Worm (Caenorhabditis elegans): Measurements from ENCODE around the gene srg-39.

Gene srg-39

ce11 chrV:11157947-11158346 is 5.7 kb upstream of the srg-39 start, which contains the start of gene srg-42:
Gene srg-42 (minus strand): TSS chrV:11158047.
- TF ChIP-seq unc-62 (GFP tag; optimal IDR thresholded peaks at IDR 0.05) = no peak

DNA sequence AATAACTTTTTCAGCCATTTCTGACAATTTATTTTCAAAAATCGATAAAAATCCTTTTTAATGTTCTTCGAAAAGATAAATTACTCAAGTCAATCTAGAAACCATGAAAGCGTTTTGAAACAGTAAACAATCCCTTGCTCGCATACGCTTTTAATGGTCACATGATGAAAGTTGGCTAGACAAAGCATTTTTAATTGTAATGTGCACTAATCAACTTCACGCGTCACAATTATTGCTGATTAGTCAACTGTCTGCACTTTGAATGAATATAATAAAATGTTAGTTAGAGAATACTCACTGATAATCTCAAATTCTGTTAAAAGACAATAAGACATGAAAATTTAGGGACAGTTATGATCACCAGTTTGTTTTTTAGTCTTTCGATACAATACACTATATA is 4.4 kb upstream of the srg-39 start:
- no peak for TF ChIP-seq unc-62 (GFP tag; optimal IDR thresholded peaks at IDR 0.05)

- TF ChIP-seq unc-62 (GFP tag; optimal IDR thresholded peaks at IDR 0.05) = no peak
Observed at ce11 chrV:11155553-11155952, 3.3 kb upstream of the srg-39 start, which contains the start of gene srg-38. Gene srg-38 (minus strand): TSS chrV:11155653.

- no peak for TF ChIP-seq unc-62 (GFP tag; optimal IDR thresholded peaks at IDR 0.05)
Observed at ce11 chrV:11149405-11149804, 2.8 kb downstream of the srg-39 start, which contains the start of gene T19C4.1. Gene T19C4.1 (plus strand): TSS chrV:11149705.

- TF ChIP-seq unc-62 (GFP tag; optimal IDR thresholded peaks at IDR 0.05) = no peak
Observed at ce11 chrV:11148971-11149370, 3.3 kb downstream of the srg-39 start.

ce11 chrV:11147780-11148144 is 4.5 kb downstream of the srg-39 start:
- no peak for TF ChIP-seq unc-62 (GFP tag; optimal IDR thresholded peaks at IDR 0.05)

- no peak for TF ChIP-seq unc-62 (GFP tag; optimal IDR thresholded peaks at IDR 0.05)
Observed at ce11 chrV:11146958-11147779, 5.1 kb downstream of the srg-39 start, which contains the start of the genes T19C4.24 and nlp-33. Gene T19C4.24 (minus strand): TSS chrV:11147008. Gene nlp-33 (plus strand): TSS chrV:11147346.

DNA sequence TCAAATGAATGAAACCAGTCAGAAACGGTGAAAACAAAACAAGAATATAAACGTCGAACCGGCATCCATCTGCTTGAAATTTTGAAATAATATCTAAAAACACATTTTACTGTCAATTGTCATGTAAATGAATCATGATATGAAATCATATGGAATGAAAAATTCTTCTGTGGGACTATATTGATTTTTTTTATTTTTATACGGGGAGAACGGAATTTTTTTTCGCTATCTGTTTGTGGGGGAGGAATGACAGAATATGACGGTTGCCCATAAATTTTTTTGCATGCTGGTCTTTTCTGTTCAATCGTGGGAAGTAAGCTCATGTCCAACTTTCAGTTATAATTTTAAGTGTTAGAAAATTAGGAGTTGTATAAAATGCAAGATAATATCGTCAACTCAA is 7.5 kb downstream of the srg-39 start, which contains the start of gene C06H2.7:
TSS of gene C06H2.7 (minus strand) at position 101 of the 400 bp plus-strand sequence.
- TF ChIP-seq unc-62 (GFP tag; optimal IDR thresholded peaks at IDR 0.05) = no peak

DNA sequence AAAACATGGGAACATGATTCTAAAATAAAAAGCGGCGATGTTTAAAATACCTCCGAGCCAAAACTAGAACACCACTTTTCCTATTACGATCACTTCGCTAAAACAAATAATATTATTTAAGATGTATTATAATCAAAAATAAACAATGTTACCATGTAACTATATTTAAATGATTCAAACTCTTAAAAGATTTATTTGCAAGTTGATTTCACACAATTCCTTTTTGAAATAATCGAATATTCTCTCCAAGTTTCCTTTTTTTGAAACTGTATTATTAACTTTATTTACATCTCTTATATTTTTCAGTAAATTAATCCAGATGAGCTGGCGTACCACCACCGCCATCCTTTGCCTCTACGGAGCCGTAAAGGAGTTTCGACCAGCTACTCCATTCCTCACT is 11.1 kb downstream of the srg-39 start, which contains the start of gene folt-1:
TSS of gene folt-1 (plus strand) at position 301 of the 400 bp plus-strand sequence.
- TF ChIP-seq unc-62 (GFP tag; optimal IDR thresholded peaks at IDR 0.05) = no peak

DNA sequence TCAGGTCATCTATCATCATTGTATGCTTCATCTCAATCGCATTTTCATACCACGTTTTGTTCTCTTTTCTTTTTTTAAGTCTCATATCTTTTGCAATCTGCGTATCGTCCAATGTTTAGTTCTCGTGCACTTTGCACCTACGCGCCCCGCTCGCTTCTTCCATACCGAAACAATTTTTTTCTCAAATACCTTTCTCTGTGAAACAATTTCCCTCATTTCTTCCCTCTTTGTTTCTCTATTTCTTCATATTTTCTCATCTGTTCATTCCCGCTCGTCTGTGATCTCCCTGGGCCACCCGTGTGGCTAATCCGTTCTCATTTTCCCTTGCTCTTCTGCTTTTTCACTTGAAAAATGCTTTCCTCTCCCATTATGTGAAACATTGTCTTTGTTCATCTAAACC is 11.9 kb downstream of the srg-39 start:
- TF ChIP-seq unc-62 (GFP tag; optimal IDR thresholded peaks at IDR 0.05) = no peak

- no peak for TF ChIP-seq unc-62 (GFP tag; optimal IDR thresholded peaks at IDR 0.05)
Observed at ce11 chrV:11134296-11134695, 17.9 kb downstream of the srg-39 start, which contains the start of gene glb-3. Gene glb-3 (plus strand): TSS chrV:11134596.

DNA sequence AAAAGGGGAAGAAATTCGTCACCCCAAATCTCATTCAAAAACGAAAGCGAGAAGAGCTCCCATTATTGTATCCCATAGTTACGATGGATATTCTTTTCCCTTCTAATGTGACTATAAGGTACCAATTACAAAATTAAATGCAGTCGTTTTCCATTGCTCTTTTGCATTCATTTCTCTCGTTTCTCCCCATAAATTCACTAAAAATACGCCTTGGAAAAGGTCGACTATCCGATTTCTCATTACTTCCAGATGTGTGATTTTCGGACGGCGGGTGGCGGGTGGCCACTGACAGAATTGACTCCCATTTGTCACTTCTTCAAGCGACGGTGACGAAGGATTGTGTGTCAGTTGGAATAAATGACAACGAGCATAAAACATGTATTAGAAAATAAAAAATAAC is 18.7 kb downstream of the srg-39 start:
- TF ChIP-seq unc-62 (GFP tag; optimal IDR thresholded peaks at IDR 0.05) = no peak

ce11 chrV:11131801-11132200 is 20.4 kb downstream of the srg-39 start:
- TF ChIP-seq unc-62 (GFP tag; optimal IDR thresholded peaks at IDR 0.05) = no peak

DNA sequence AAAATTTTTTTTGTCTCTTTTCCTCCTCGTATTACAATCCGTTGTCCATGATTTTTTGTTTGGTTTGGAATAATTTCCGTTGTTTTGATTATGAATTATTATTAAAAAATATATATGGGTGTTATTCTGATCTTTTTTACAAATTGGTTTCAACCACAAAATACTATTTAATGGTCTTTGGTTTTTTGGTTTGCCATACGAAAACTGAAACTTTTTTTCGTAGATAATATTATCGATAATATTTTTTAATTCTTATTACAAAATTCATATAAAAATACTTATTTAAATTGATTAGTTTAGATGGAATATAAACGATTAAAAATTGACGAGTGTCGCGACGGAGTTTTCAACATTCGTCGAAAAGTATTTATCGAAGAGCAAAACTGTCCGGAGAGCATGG is 25.0 kb downstream of the srg-39 start, which contains the start of gene jmjd-5:
TSS of gene jmjd-5 (plus strand) at position 301 of the 400 bp plus-strand sequence.
- TF ChIP-seq unc-62 (GFP tag; optimal IDR thresholded peaks at IDR 0.05) = no peak

DNA sequence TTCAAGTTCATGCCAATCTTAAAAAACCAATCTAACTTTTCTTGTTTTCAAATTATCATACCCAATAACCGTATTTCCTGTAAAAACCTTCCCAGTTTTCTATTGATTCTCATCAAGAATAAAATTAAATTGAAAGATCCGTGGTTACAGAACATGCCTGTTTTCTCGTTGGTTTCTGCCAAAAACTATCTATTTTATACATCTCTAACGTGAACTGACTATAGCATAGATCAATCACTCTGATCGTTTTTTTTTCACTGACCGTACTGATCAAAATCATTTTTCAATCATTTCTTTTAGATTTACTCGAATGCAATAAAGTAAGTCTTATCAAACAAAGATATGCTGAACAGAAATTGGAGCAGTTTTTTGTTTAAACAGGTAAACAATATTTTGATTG is 27.3 kb downstream of the srg-39 start, which contains the start of gene C06H2.2:
TSS of gene C06H2.2 (plus strand) at position 301 of the 400 bp plus-strand sequence.
- no peak for TF ChIP-seq unc-62 (GFP tag; optimal IDR thresholded peaks at IDR 0.05)

- no peak for TF ChIP-seq unc-62 (GFP tag; optimal IDR thresholded peaks at IDR 0.05)
Observed at ce11 chrV:11123817-11124337, 28.4 kb downstream of the srg-39 start, which contains the start of the genes atp-5 and lmtr-3. Gene atp-5 (minus strand): TSS chrV:11123867. Gene lmtr-3 (plus strand): TSS chrV:11124186.
